Fruit fly (Drosophila melanogaster) whole organism, embryonic: ENCODE results near the gene CG46440.

Source experiments
- BEAF-32 ChIP-seq: fragments of 200-800 bp; sonication (Bioruptor generic); optimal IDR thresholded peaks from 3 replicates; lab custom pipeline; 2017; ENCODE audit warnings: missing biosample characterization, missing genetic modification characterization, mild to moderate bottlenecking, moderate library complexity, missing genetic modification reagents
- Bgb ChIP-seq: fragments of 200-800 bp; sonication (Bioruptor generic); IDR thresholded peaks from 2 replicates; pipeline ENCODE4 v1.3.6; 2022; ENCODE audit warnings: missing biosample characterization, missing genetic modification characterization; ENCODE audit not compliant: partially characterized antibody
- CG10321 ChIP-seq: fragments of 200-800 bp; sonication (Bioruptor generic); IDR thresholded peaks from 2 replicates; pipeline ENCODE4 v1.3.6; 2022; ENCODE audit warnings: missing biosample characterization, missing genetic modification characterization
- CG10543 ChIP-seq: fragments of 200-800 bp; sonication (Bioruptor generic); optimal IDR thresholded peaks from 3 replicates; lab custom pipeline; 2017; ENCODE audit warnings: missing biosample characterization, mild to moderate bottlenecking, missing genetic modification characterization, moderate library complexity
- CG10565 ChIP-seq: fragments of 200-800 bp; sonication (Bioruptor generic); optimal IDR thresholded peaks from 3 replicates; lab custom pipeline; 2016; ENCODE audit warnings: missing biosample characterization, mild to moderate bottlenecking, missing genetic modification characterization
- CG11398 ChIP-seq: fragments of 200-800 bp; sonication (Bioruptor generic); optimal IDR thresholded peaks from 2 replicates; lab custom pipeline; 2016; ENCODE audit warnings: missing biosample characterization, missing genetic modification characterization
- CG12236 ChIP-seq: fragments of 200-800 bp; sonication (Bioruptor generic); optimal IDR thresholded peaks from 2 replicates; lab custom pipeline; 2016; ENCODE audit warnings: missing biosample characterization, missing genetic modification characterization
- CG12942 ChIP-seq: fragments of 200-800 bp; sonication (Bioruptor generic); optimal IDR thresholded peaks from 3 replicates; lab custom pipeline; 2016; ENCODE audit warnings: missing biosample characterization, missing genetic modification characterization
- CG13287 ChIP-seq: fragments of 200-800 bp; sonication (Bioruptor generic); IDR thresholded peaks from 2 replicates; pipeline ENCODE4 v1.3.6; 2022; ENCODE audit warnings: missing biosample characterization, missing genetic modification characterization; ENCODE audit not compliant: partially characterized antibody
- CG14014 ChIP-seq: fragments of 200-800 bp; sonication (Bioruptor generic); IDR thresholded peaks from 2 replicates; pipeline ENCODE4 v1.3.6; 2022; ENCODE audit warnings: missing biosample characterization, missing genetic modification characterization
- CG16813 ChIP-seq: fragments of 200-800 bp; sonication (Bioruptor generic); IDR thresholded peaks from 3 replicates; pipeline ENCODE4 v1.3.6; 2022; ENCODE audit warnings: missing biosample characterization, missing genetic modification characterization; ENCODE audit not compliant: partially characterized antibody
- CG17361 ChIP-seq: fragments of 200-800 bp; sonication (Bioruptor generic); IDR thresholded peaks from 3 replicates; pipeline ENCODE4 v1.3.6; 2022; ENCODE audit warnings: missing biosample characterization, missing genetic modification characterization
- CG18262 ChIP-seq: fragments of 200-800 bp; optimal IDR thresholded peaks from 3 replicates; lab custom pipeline; 2019; ENCODE audit warnings: missing biosample characterization, mild to moderate bottlenecking, missing genetic modification characterization, moderate library complexity
- CG2129 ChIP-seq: fragments of 200-800 bp; sonication (Bioruptor generic); IDR thresholded peaks from 2 replicates; pipeline ENCODE4 v1.3.6; 2022; ENCODE audit warnings: missing biosample characterization, missing genetic modification characterization; ENCODE audit not compliant: partially characterized antibody
- CG2678 ChIP-seq: fragments of 200-800 bp; sonication (Bioruptor generic); optimal IDR thresholded peaks from 3 replicates; lab custom pipeline; 2019; ENCODE audit warnings: missing biosample characterization, mild to moderate bottlenecking, missing genetic modification characterization, moderate library complexity
- CG31388 ChIP-seq: fragments of 200-800 bp; sonication (Bioruptor generic); optimal IDR thresholded peaks from 2 replicates; lab custom pipeline; 2016; ENCODE audit warnings: missing biosample characterization, missing genetic modification characterization
- CG34224 ChIP-seq: fragments of 200-800 bp; sonication (Bioruptor generic); IDR thresholded peaks from 3 replicates; pipeline ENCODE4 v1.3.6; 2022; ENCODE audit warnings: missing biosample characterization, missing genetic modification characterization; ENCODE audit not compliant: partially characterized antibody
- CG5180 ChIP-seq: fragments of 200-800 bp; sonication (Bioruptor generic); optimal IDR thresholded peaks from 3 replicates; lab custom pipeline; 2017; ENCODE audit warnings: missing biosample characterization, missing genetic modification characterization, mild to moderate bottlenecking, moderate library complexity, missing genetic modification reagents
- CG6791 ChIP-seq: fragments of 200-800 bp; sonication (Bioruptor generic); IDR thresholded peaks from 3 replicates; pipeline ENCODE4 v1.3.6; 2022; ENCODE audit warnings: missing biosample characterization, missing genetic modification characterization; ENCODE audit not compliant: partially characterized antibody
- CG8359 ChIP-seq: fragments of 200-800 bp; sonication (Bioruptor generic); optimal IDR thresholded peaks from 2 replicates; lab custom pipeline; 2017; ENCODE audit warnings: missing biosample characterization, mild to moderate bottlenecking, missing genetic modification characterization, borderline replicate concordance
- CoRest ChIP-seq: fragments of 200-800 bp; sonication (Bioruptor generic); optimal IDR thresholded peaks from 3 replicates; lab custom pipeline; 2018; ENCODE audit warnings: missing biosample characterization, mild to moderate bottlenecking, missing genetic modification characterization, moderate library complexity
- Dll ChIP-seq: fragments of 200-800 bp; sonication (Bioruptor generic); IDR thresholded peaks from 4 replicates; pipeline ENCODE4 v1.3.6; 2022; ENCODE audit warnings: missing biosample characterization, missing genetic modification characterization; ENCODE audit not compliant: partially characterized antibody
- Dref ChIP-seq: fragments of 200-800 bp; sonication (Bioruptor generic); IDR thresholded peaks from 2 replicates; pipeline ENCODE4 v1.3.6; 2022; ENCODE audit warnings: missing biosample characterization, missing genetic modification characterization
- Ets97D ChIP-seq: fragments of 200-800 bp; sonication (Bioruptor generic); optimal IDR thresholded peaks from 3 replicates; lab custom pipeline; 2016; ENCODE audit warnings: missing biosample characterization, missing genetic modification characterization
- HLH4C ChIP-seq: fragments of 200-800 bp; sonication (Bioruptor generic); IDR thresholded peaks from 3 replicates; pipeline ENCODE4 v1.3.6; 2022; ENCODE audit warnings: missing biosample characterization, missing genetic modification characterization; ENCODE audit not compliant: partially characterized antibody
- Oaz ChIP-seq: fragments of 200-800 bp; sonication (Bioruptor generic); IDR thresholded peaks from 2 replicates; pipeline ENCODE4 v1.3.6; 2022; ENCODE audit warnings: missing biosample characterization, missing genetic modification characterization
- amos ChIP-seq: fragments of 200-800 bp; sonication (Bioruptor generic); IDR thresholded peaks from 2 replicates; pipeline ENCODE4 v1.3.6; 2022; ENCODE audit warnings: missing biosample characterization, missing genetic modification characterization; ENCODE audit not compliant: partially characterized antibody
- bbx ChIP-seq: fragments of 200-800 bp; sonication (Bioruptor generic); IDR thresholded peaks from 2 replicates; pipeline ENCODE4 v1.3.6; 2022; ENCODE audit warnings: missing biosample characterization, missing genetic modification characterization; ENCODE audit not compliant: partially characterized antibody
- cg ChIP-seq: fragments of 200-800 bp; sonication (Bioruptor generic); optimal IDR thresholded peaks from 3 replicates; lab custom pipeline; 2019; ENCODE audit warnings: missing biosample characterization, mild to moderate bottlenecking, missing genetic modification characterization, moderate library complexity
- chm ChIP-seq: fragments of 200-800 bp; sonication (Bioruptor generic); IDR thresholded peaks from 2 replicates; pipeline ENCODE4 v1.3.6; 2022; ENCODE audit warnings: missing biosample characterization, missing genetic modification characterization
- crc ChIP-seq: fragments of 200-800 bp; sonication (Bioruptor generic); optimal IDR thresholded peaks from 2 replicates; lab custom pipeline; 2016; ENCODE audit warnings: missing biosample characterization, missing genetic modification characterization
- dan ChIP-seq: fragments of 200-800 bp; sonication (Bioruptor generic); IDR thresholded peaks from 2 replicates; pipeline ENCODE4 v1.3.6; 2022; ENCODE audit warnings: missing biosample characterization, missing genetic modification characterization
- exex ChIP-seq: fragments of 200-800 bp; sonication (Bioruptor generic); optimal IDR thresholded peaks from 4 replicates; lab custom pipeline; 2018; ENCODE audit warnings: missing biosample characterization, mild to moderate bottlenecking, missing genetic modification characterization, moderate library complexity
- gfzf ChIP-seq: fragments of 200-800 bp; sonication (Bioruptor generic); optimal IDR thresholded peaks from 2 replicates; lab custom pipeline; 2016; ENCODE audit warnings: missing biosample characterization, mild to moderate bottlenecking, missing genetic modification characterization, moderate library complexity
- luna ChIP-seq: fragments of 200-800 bp; sonication (Bioruptor generic); optimal IDR thresholded peaks from 2 replicates; lab custom pipeline; 2016; ENCODE audit warnings: missing biosample characterization, missing genetic modification characterization
- mld ChIP-seq: fragments of 200-800 bp; sonication (Bioruptor generic); IDR thresholded peaks from 3 replicates; pipeline ENCODE4 v1.3.6; 2022; ENCODE audit warnings: missing biosample characterization, missing genetic modification characterization; ENCODE audit not compliant: partially characterized antibody
- pan ChIP-seq, 4 experiments: fragments of >200 bp in 3 of 4; fragments of 200-800 bp in 1 of 4; sonication (Bioruptor generic) in 1 of 4; optimal IDR thresholded peaks in 3 of 4; IDR thresholded peaks in 1 of 4; 2 replicates each; pipeline versions ENCODE4 v1.3.6 to Lab custom; 2017 to 2022; ENCODE audit warnings: missing biosample characterization in 2 of 4, missing genetic modification characterization in 2 of 4, mixed read lengths in 1 of 4
- psq ChIP-seq: fragments of 200-800 bp; sonication (Bioruptor generic); optimal IDR thresholded peaks from 2 replicates; lab custom pipeline; 2017; ENCODE audit warnings: missing biosample characterization, missing genetic modification characterization
- pzg ChIP-seq: fragments of 200-800 bp; sonication (Bioruptor generic); optimal IDR thresholded peaks from 3 replicates; lab custom pipeline; 2018; ENCODE audit warnings: missing biosample characterization, mild to moderate bottlenecking, missing genetic modification characterization, moderate library complexity
- row ChIP-seq: fragments of 200-800 bp; sonication (Bioruptor generic); IDR thresholded peaks from 3 replicates; pipeline ENCODE4 v1.3.6; 2022; ENCODE audit warnings: missing biosample characterization, missing genetic modification characterization
- sens ChIP-seq: fragments of 200-800 bp; sonication (Bioruptor generic); peaks from one replicate; lab custom pipeline; 2016; ENCODE audit warnings: missing biosample characterization, missing genetic modification characterization
- ssp ChIP-seq: fragments of 200-800 bp; sonication (Bioruptor generic); IDR thresholded peaks from 2 replicates; pipeline ENCODE4 v1.3.6; 2022; ENCODE audit warnings: missing biosample characterization, missing genetic modification characterization
- sug ChIP-seq: fragments of 200-800 bp; optimal IDR thresholded peaks from 2 replicates; lab custom pipeline; 2019; ENCODE audit warnings: missing biosample characterization, mild to moderate bottlenecking, missing genetic modification characterization, moderate library complexity
- tup ChIP-seq: fragments of 200-800 bp; sonication (Bioruptor generic); optimal IDR thresholded peaks from 2 replicates; lab custom pipeline; 2016; ENCODE audit warnings: missing biosample characterization, mild to moderate bottlenecking, missing genetic modification characterization, moderate library complexity
- vnd ChIP-seq: fragments of 200-800 bp; sonication (Bioruptor generic); IDR thresholded peaks from 3 replicates; pipeline ENCODE4 v1.3.6; 2022; ENCODE audit warnings: missing biosample characterization, missing genetic modification characterization; ENCODE audit not compliant: partially characterized antibody

The CG46440 gene

dm6 chrX:15859869-15860268, 2.2 kb upstream of the CG46440 start, which contains the start of gene Gbeta13F (continued):
- TF ChIP-seq CG10543 (GFP tag; lab: Kevin White, UChicago) (no peak), row (GFP tag; lab: Robert Waterston, UW) (peak; percentile 58), vnd (GFP tag; lab: Robert Waterston, UW) (peak; percentile 55; the same call in 2 of the 3 replicates), sug (tag; lab: Kevin White, UChicago) (no peak), Dref (GFP tag; lab: Robert Waterston, UW) (peak; percentile 84), pzg (GFP tag; lab: Kevin White, UChicago) (peak; percentile 51), bbx (peak; percentile 79), CG2678 (tag; lab: Kevin White, UChicago) (no peak), CG11398 (GFP tag; lab: Kevin White, UChicago) (no peak), chm (GFP tag; lab: Robert Waterston, UW) (0 out of 2 replicates have a peak, but pooled peaks have one; percentile 45), tup (GFP tag; lab: Kevin White, UChicago) (no peak), cg (GFP tag; lab: Kevin White, UChicago) (no peak), dan (GFP tag; lab: Robert Waterston, UW) (no peak), luna (no peak), CG16813 (peak; percentile 73), CG12236 (GFP tag; lab: Kevin White, UChicago) (no peak), CG10321 (no peak), CG31388 (GFP tag; lab: Kevin White, UChicago) (no peak), CG6791 (GFP tag; lab: Robert Waterston, UW) (peak; percentile 79), CG14014 (no peak), CG10565 (GFP tag; lab: Kevin White, UChicago) (no peak), CG5180 (GFP tag; lab: Kevin White, UChicago) (no peak), HLH4C (GFP tag; lab: Robert Waterston, UW) (peak; percentile 59), ssp (GFP tag; lab: Robert Waterston, UW) (peak; percentile 83), psq (no peak), Oaz (GFP tag; lab: Robert Waterston, UW) (no peak), Ets97D (GFP tag; lab: Kevin White, UChicago) (no peak), mld (peak; percentile 66; the same call in 1 of the 3 replicates), crc (GFP tag; lab: Kevin White, UChicago) (no peak), Bgb (GFP tag; lab: Robert Waterston, UW) (peak; percentile 59), CG12942 (GFP tag; lab: Kevin White, UChicago) (no peak), exex (no peak), CG8359 (GFP tag; lab: Kevin White, UChicago) (no peak), CG34224 (GFP tag; lab: Robert Waterston, UW) (no peak; the same call in 2 of the 3 replicates)

- TF ChIP-seq pan (optimal IDR thresholded peaks at IDR 0.05; lab: Kevin White, UChicago) (no peak), pan (GFP tag; optimal IDR thresholded peaks at IDR 0.05 in 1 of 2, IDR thresholded peaks at IDR 0.05 in 1 of 2) (no peak), BEAF-32 (peak; percentile 45), CG17361 (GFP tag; lab: Robert Waterston, UW) (0 out of 3 replicates have a peak, but pooled peaks have one; percentile 9), CoRest (no peak), amos (GFP tag; lab: Robert Waterston, UW) (0 out of 2 replicates have a peak, but pooled peaks have one; percentile 17), Dref (GFP tag; lab: Robert Waterston, UW) (peak; percentile 43; the same call in 1 of the 2 replicates), gfzf (peak; percentile 44), CG18262 (no peak), CG13287 (0 out of 2 replicates have a peak, but pooled peaks have one; percentile 19), CG16813 (0 out of 3 replicates have a peak, but pooled peaks have one; percentile 4), sens (GFP tag; lab: Kevin White, UChicago) (peak; percentile 32), Dll (GFP tag; lab: Robert Waterston, UW) (peak; percentile 49; the same call in 1 of the 4 replicates), CG2129 (GFP tag; lab: Robert Waterston, UW) (peak; percentile 13; the same call in 1 of the 2 replicates)
Observed at dm6 chrX:15859387-15859786, 1.8 kb upstream of the CG46440 start, which contains the start of gene AlkB. Gene AlkB (minus strand): TSS chrX:15859487.
